Worm (Caenorhabditis elegans) whole organism, young adult: ENCODE measurements around the gene mca-2.

ENCODE experiments used
- C06A6.2 ChIP-seq: fragments of 200-800 bp; sonication (Bioruptor generic); conservative IDR thresholded peaks from 2 replicates; pipeline ENCODE4 v1.3.6; 2022; ENCODE audit warnings: missing genetic modification characterization, missing compliant biosample characterization
- F37B4.10 ChIP-seq: fragments of 200-800 bp; sonication (Bioruptor generic); IDR thresholded peaks from 2 replicates; pipeline ENCODE4 v1.3.6; 2022; ENCODE audit warnings: missing genetic modification characterization, missing compliant biosample characterization
- F57C9.4 ChIP-seq: sonication (generic microtip); optimal IDR thresholded peaks from 2 replicates; lab custom pipeline; 2017; ENCODE audit warnings: mild to moderate bottlenecking, missing genetic modification characterization, missing compliant biosample characterization
- T26A5.8 ChIP-seq: sonication (generic microtip); optimal IDR thresholded peaks from 2 replicates; lab custom pipeline; 2016; ENCODE audit warnings: missing genetic modification characterization, missing compliant biosample characterization
- Y53G8AR.9 ChIP-seq: fragments of 200-800 bp; sonication (Bioruptor generic); conservative IDR thresholded peaks from 2 replicates; pipeline ENCODE4 v1.3.6; 2022; ENCODE audit warnings: missing genetic modification reagents, missing genetic modification characterization, missing compliant biosample characterization
- egl-18 ChIP-seq: fragments of 200-800 bp; sonication (Bioruptor generic); IDR thresholded peaks from 2 replicates; pipeline ENCODE4 v1.3.6; 2022; ENCODE audit warnings: missing genetic modification reagents, missing genetic modification characterization, missing compliant biosample characterization
- egrh-3 ChIP-seq: fragments of 200-800 bp; sonication (Bioruptor generic); IDR thresholded peaks from 2 replicates; pipeline ENCODE4 v1.3.6; 2022; ENCODE audit warnings: missing genetic modification reagents, missing genetic modification characterization, missing compliant biosample characterization
- him-1 ChIP-seq: sonication (generic microtip); optimal IDR thresholded peaks from 2 replicates; lab custom pipeline; 2016; ENCODE audit warnings: missing genotype, missing genetic modification reagents, missing genetic modification characterization, missing compliant biosample characterization
- hrde-1 ChIP-seq: sonication (generic microtip); optimal IDR thresholded peaks from 2 replicates; lab custom pipeline; 2016; ENCODE audit warnings: missing genetic modification characterization, mild to moderate bottlenecking, missing compliant biosample characterization, moderate library complexity, missing genotype, missing genetic modification reagents, borderline replicate concordance
- lin-35 ChIP-seq, 3 experiments: fragments of 150-350 bp in 2 of 3; sonication (generic microtip) in 1 of 3; optimal IDR thresholded peaks; 2 replicates each; lab custom pipeline; 2014 to 2018; ENCODE audit warnings: missing biosample characterization in 3 of 3, missing genetic modification characterization in 3 of 3, missing genetic modification reagents in 3 of 3
- lin-40 ChIP-seq: sonication (generic microtip); optimal IDR thresholded peaks from 2 replicates; lab custom pipeline; 2016; ENCODE audit warnings: missing genetic modification characterization, mild to moderate bottlenecking, missing compliant biosample characterization, missing genotype, missing genetic modification reagents
- unc-62 ChIP-seq: fragments of 150-350 bp; optimal IDR thresholded peaks from 2 replicates; lab custom pipeline; 2014; ENCODE audit warnings: missing biosample characterization, missing genetic modification reagents, missing genetic modification characterization

- TF ChIP-seq lin-40 (tag; lab: Kevin White, UChicago) (no peak), egrh-3 (GFP tag; lab: Robert Waterston, UW) (no peak), Y53G8AR.9 (no peak), egl-18 (GFP tag; lab: Robert Waterston, UW) (no peak), C06A6.2 (GFP tag; lab: Robert Waterston, UW) (no peak), lin-35 (GFP tag; optimal IDR thresholded peaks at IDR 0.05; lab: Kevin White, UChicago) (no peak), him-1 (tag; lab: Kevin White, UChicago) (no peak), hrde-1 (tag; lab: Kevin White, UChicago) (no peak), T26A5.8 (tag; lab: Kevin White, UChicago) (no peak), unc-62 (GFP tag; lab: Kevin White, UChicago) (no peak), F37B4.10 (GFP tag; lab: Robert Waterston, UW) (no peak), F57C9.4 (tag; lab: Kevin White, UChicago) (no peak)
These were observed 17.9 kb upstream of the mca-2 start, which contains the start of gene arrd-26 for ce11 chrIV:2065895-2066294.
